Worm (Caenorhabditis elegans): ENCODE data around the gene sid-1.

- TF ChIP-seq flt-1 (GFP tag; IDR thresholded peaks at IDR 0.05) (no peak), ama-1 (optimal IDR thresholded peaks at IDR 0.05) (no peak), tbx-11 (GFP tag; IDR thresholded peaks at IDR 0.05) (no peak)
Observed at ce11 chrV:5172833-5173232, 53.1 kb downstream of the sid-1 start, which contains the start of gene srt-65.
